Worm (Caenorhabditis elegans) whole organism, young adult: Measurements from ENCODE around the gene rfip-1.

ENCODE experiments used
- B0336.3 ChIP-seq: fragments of 200-800 bp; sonication (Bioruptor generic); IDR thresholded peaks from 2 replicates; pipeline ENCODE4 v1.3.6; 2022; ENCODE audit warnings: missing genetic modification characterization, missing compliant biosample characterization
- C06A6.2 ChIP-seq: fragments of 200-800 bp; sonication (Bioruptor generic); conservative IDR thresholded peaks from 2 replicates; pipeline ENCODE4 v1.3.6; 2022; ENCODE audit warnings: missing genetic modification characterization, missing compliant biosample characterization
- F33H1.4 ChIP-seq: fragments of 200-800 bp; sonication (Bioruptor generic); IDR thresholded peaks from 2 replicates; pipeline ENCODE4 v1.3.6; 2022; ENCODE audit warnings: missing genetic modification reagents, missing genetic modification characterization, missing compliant biosample characterization
- F37B4.10 ChIP-seq: fragments of 200-800 bp; sonication (Bioruptor generic); IDR thresholded peaks from 2 replicates; pipeline ENCODE4 v1.3.6; 2022; ENCODE audit warnings: missing genetic modification characterization, missing compliant biosample characterization
- F57A8.1 ChIP-seq: fragments of 200-800 bp; sonication (Bioruptor generic); optimal IDR thresholded peaks from 2 replicates; lab custom pipeline; 2018; ENCODE audit warnings: mild to moderate bottlenecking, missing genetic modification characterization, moderate library complexity, missing compliant biosample characterization
- K11D2.4 ChIP-seq: fragments of 200-800 bp; sonication (Bioruptor generic); IDR thresholded peaks from 2 replicates; pipeline ENCODE4 v1.3.6; 2022; ENCODE audit warnings: missing genetic modification reagents, missing genetic modification characterization, missing compliant biosample characterization
- Y53G8AR.9 ChIP-seq: fragments of 200-800 bp; sonication (Bioruptor generic); conservative IDR thresholded peaks from 2 replicates; pipeline ENCODE4 v1.3.6; 2022; ENCODE audit warnings: missing genetic modification reagents, missing genetic modification characterization, missing compliant biosample characterization
- ZK185.1 ChIP-seq: sonication (generic microtip); optimal IDR thresholded peaks from 2 replicates; lab custom pipeline; 2016; ENCODE audit warnings: mild to moderate bottlenecking, missing genetic modification characterization, missing compliant biosample characterization; ENCODE audit not compliant: poor library complexity, severe bottlenecking
- ama-1 ChIP-seq, 3 experiments: fragments of 150-350 bp in 1 of 3; sonication (generic microtip) in 2 of 3; optimal IDR thresholded peaks; 2 replicates each; lab custom pipeline; 2014 to 2018; ENCODE audit warnings: missing biosample characterization in 2 of 3, missing genetic modification characterization in 2 of 3, missing genetic modification reagents in 2 of 3
- aptf-2 ChIP-seq: fragments of 200-800 bp; sonication (Bioruptor generic); conservative IDR thresholded peaks from 2 replicates; pipeline ENCODE4 v1.3.6; 2022; ENCODE audit warnings: missing genetic modification reagents, missing genetic modification characterization, missing compliant biosample characterization
- athp-1 ChIP-seq: sonication (generic microtip); optimal IDR thresholded peaks from 2 replicates; lab custom pipeline; 2017; ENCODE audit warnings: mild to moderate bottlenecking, missing genetic modification characterization, missing compliant biosample characterization
- bed-1 ChIP-seq: fragments of 200-800 bp; sonication (Bioruptor generic); IDR thresholded peaks from 2 replicates; pipeline ENCODE4 v1.3.6; 2022; ENCODE audit warnings: missing genetic modification reagents, missing genetic modification characterization, missing compliant biosample characterization
- cebp-2 ChIP-seq: fragments of 200-800 bp; sonication (Bioruptor generic); IDR thresholded peaks from 2 replicates; pipeline ENCODE4 v1.3.6; 2022; ENCODE audit warnings: missing genetic modification characterization, missing compliant biosample characterization
- ceh-27 ChIP-seq: fragments of 200-800 bp; sonication (Bioruptor generic); optimal IDR thresholded peaks from 2 replicates; lab custom pipeline; 2018; ENCODE audit warnings: mild to moderate bottlenecking, missing genetic modification characterization, moderate library complexity, missing compliant biosample characterization
- chd-7 ChIP-seq: sonication (generic microtip); optimal IDR thresholded peaks from 2 replicates; lab custom pipeline; 2016; ENCODE audit warnings: mild to moderate bottlenecking, missing genetic modification characterization, moderate library complexity, missing compliant biosample characterization
- dox-1 ChIP-seq: fragments of 200-800 bp; sonication (Bioruptor generic); IDR thresholded peaks from 2 replicates; pipeline ENCODE4 v1.3.6; 2022; ENCODE audit warnings: missing genetic modification reagents, missing genetic modification characterization, missing compliant biosample characterization
- dpff-1 ChIP-seq: sonication (generic microtip); optimal IDR thresholded peaks from 2 replicates; lab custom pipeline; 2017; ENCODE audit warnings: mild to moderate bottlenecking, missing genetic modification characterization, missing compliant biosample characterization
- ets-4 ChIP-seq: fragments of 200-800 bp; sonication (Bioruptor generic); optimal IDR thresholded peaks from 2 replicates; lab custom pipeline; 2018; ENCODE audit warnings: mild to moderate bottlenecking, missing genetic modification characterization, missing compliant biosample characterization
- hmg-20 ChIP-seq: fragments of 200-800 bp; sonication (Bioruptor generic); IDR thresholded peaks from 2 replicates; pipeline ENCODE4 v1.3.6; 2022; ENCODE audit warnings: missing genetic modification reagents, missing genetic modification characterization, missing compliant biosample characterization
- let-526 ChIP-seq: fragments of 200-800 bp; sonication (Bioruptor generic); IDR thresholded peaks from 2 replicates; pipeline ENCODE4 v1.3.6; 2022; ENCODE audit warnings: missing genetic modification reagents, missing genetic modification characterization, missing compliant biosample characterization
- let-607 ChIP-seq, 2 experiments: fragments of 200-800 bp in 1 of 2; sonication (Bioruptor generic) in 1 of 2; sonication (generic microtip) in 1 of 2; optimal IDR thresholded peaks; 2 replicates each; lab custom pipeline; 2016 to 2018; ENCODE audit warnings: mild to moderate bottlenecking in 2 of 2, missing compliant biosample characterization in 2 of 2, missing genetic modification characterization in 2 of 2, moderate library complexity in 2 of 2, missing genotype in 1 of 2
- lin-40 ChIP-seq: sonication (generic microtip); optimal IDR thresholded peaks from 2 replicates; lab custom pipeline; 2016; ENCODE audit warnings: missing genetic modification characterization, mild to moderate bottlenecking, missing compliant biosample characterization, missing genotype, missing genetic modification reagents
- lin-54 ChIP-seq: fragments of 200-800 bp; sonication (Bioruptor generic); optimal IDR thresholded peaks from 2 replicates; lab custom pipeline; 2018; ENCODE audit warnings: mild to moderate bottlenecking, missing genetic modification characterization, missing compliant biosample characterization
- lir-1 ChIP-seq: fragments of 200-800 bp; sonication (Bioruptor generic); conservative IDR thresholded peaks from 2 replicates; pipeline ENCODE4 v1.3.6; 2022; ENCODE audit warnings: missing genetic modification reagents, missing genetic modification characterization, missing compliant biosample characterization
- madf-6 ChIP-seq: fragments of 200-800 bp; sonication (Bioruptor generic); IDR thresholded peaks from 2 replicates; pipeline ENCODE4 v1.3.6; 2022; ENCODE audit warnings: missing genetic modification reagents, missing genetic modification characterization, missing compliant biosample characterization
- mcd-1 ChIP-seq: fragments of 200-800 bp; sonication (Bioruptor generic); IDR thresholded peaks from 2 replicates; pipeline ENCODE4 v1.3.6; 2022; ENCODE audit warnings: missing genetic modification reagents, missing genetic modification characterization, missing compliant biosample characterization
- mes-4 ChIP-seq: sonication (generic microtip); optimal IDR thresholded peaks from 2 replicates; lab custom pipeline; 2016; ENCODE audit warnings: missing genotype, missing genetic modification characterization, missing compliant biosample characterization
- nhr-80 ChIP-seq: sonication (generic microtip); optimal IDR thresholded peaks from 2 replicates; lab custom pipeline; 2016; ENCODE audit warnings: missing genetic modification characterization, missing compliant biosample characterization
- repo-1 ChIP-seq: sonication (generic microtip); optimal IDR thresholded peaks from 2 replicates; lab custom pipeline; 2017; ENCODE audit warnings: mild to moderate bottlenecking, missing genetic modification characterization, missing compliant biosample characterization
- rpc-1 ChIP-seq, 2 experiments: fragments of 150-350 bp in 1 of 2; sonication (generic microtip) in 1 of 2; optimal IDR thresholded peaks; 2 replicates each; lab custom pipeline; 2014 to 2018; ENCODE audit warnings: missing biosample characterization in 1 of 2, missing genetic modification characterization in 1 of 2, missing genetic modification reagents in 1 of 2, missing genotype in 1 of 2
- snpc-1.1 ChIP-seq: sonication (generic microtip); optimal IDR thresholded peaks from 2 replicates; lab custom pipeline; 2017; ENCODE audit warnings: missing genetic modification characterization, mild to moderate bottlenecking, missing compliant biosample characterization, antibody characterized with exemption, moderate library complexity, missing genotype, missing genetic modification reagents; ENCODE audit not compliant: insufficient read depth
- snpc-1.3 ChIP-seq: sonication (generic microtip); optimal IDR thresholded peaks from 2 replicates; lab custom pipeline; 2017; ENCODE audit warnings: missing genetic modification characterization, mild to moderate bottlenecking, missing compliant biosample characterization, antibody characterized with exemption, moderate library complexity, missing genotype, missing genetic modification reagents; ENCODE audit not compliant: insufficient read depth
- snpc-4 ChIP-seq, 5 experiments: fragments of 150-350 bp in 1 of 5; sonication (generic microtip) in 4 of 5; optimal IDR thresholded peaks; 2 replicates each; lab custom pipeline; 2014 to 2018; ENCODE audit warnings: missing genetic modification characterization in 5 of 5, missing biosample characterization in 3 of 5, antibody characterized with exemption in 2 of 5, mild to moderate bottlenecking in 2 of 5, missing compliant biosample characterization in 2 of 5, missing genotype in 2 of 5, moderate library complexity in 2 of 5, missing genetic modification reagents in 1 of 5
- somi-1 ChIP-seq: fragments of 200-800 bp; sonication (Bioruptor generic); optimal IDR thresholded peaks from 2 replicates; lab custom pipeline; 2018; ENCODE audit warnings: mild to moderate bottlenecking, missing genetic modification characterization, missing compliant biosample characterization
- sptf-2 ChIP-seq: fragments of 200-800 bp; sonication (Bioruptor generic); optimal IDR thresholded peaks from 2 replicates; lab custom pipeline; 2018; ENCODE audit warnings: mild to moderate bottlenecking, missing genetic modification characterization, missing compliant biosample characterization
- tbx-9 ChIP-seq: sonication (generic microtip); optimal IDR thresholded peaks from 2 replicates; lab custom pipeline; 2016; ENCODE audit warnings: borderline replicate concordance, missing genetic modification characterization, inconsistent platforms, missing compliant biosample characterization
- xnd-1 ChIP-seq: sonication (generic microtip); optimal IDR thresholded peaks from 2 replicates; lab custom pipeline; 2016; ENCODE audit warnings: missing genotype, missing genetic modification reagents, missing genetic modification characterization, missing compliant biosample characterization
- zim-3 ChIP-seq: sonication (generic microtip); optimal IDR thresholded peaks from 2 replicates; lab custom pipeline; 2017; ENCODE audit warnings: mild to moderate bottlenecking, missing genetic modification characterization, moderate library complexity, missing compliant biosample characterization
- ztf-18 ChIP-seq: sonication (generic microtip); optimal IDR thresholded peaks from 2 replicates; lab custom pipeline; 2016; ENCODE audit warnings: missing genotype, mild to moderate bottlenecking, missing genetic modification characterization, missing compliant biosample characterization
- ztf-26 ChIP-seq: sonication (generic microtip); optimal IDR thresholded peaks from 2 replicates; lab custom pipeline; 2017; ENCODE audit warnings: missing genetic modification characterization, missing compliant biosample characterization
- ztf-6 ChIP-seq: fragments of 200-800 bp; sonication (Bioruptor generic); IDR thresholded peaks from 2 replicates; pipeline ENCODE4 v1.3.6; 2022; ENCODE audit warnings: missing genetic modification reagents, missing genetic modification characterization, missing compliant biosample characterization

Gene rfip-1

DNA sequence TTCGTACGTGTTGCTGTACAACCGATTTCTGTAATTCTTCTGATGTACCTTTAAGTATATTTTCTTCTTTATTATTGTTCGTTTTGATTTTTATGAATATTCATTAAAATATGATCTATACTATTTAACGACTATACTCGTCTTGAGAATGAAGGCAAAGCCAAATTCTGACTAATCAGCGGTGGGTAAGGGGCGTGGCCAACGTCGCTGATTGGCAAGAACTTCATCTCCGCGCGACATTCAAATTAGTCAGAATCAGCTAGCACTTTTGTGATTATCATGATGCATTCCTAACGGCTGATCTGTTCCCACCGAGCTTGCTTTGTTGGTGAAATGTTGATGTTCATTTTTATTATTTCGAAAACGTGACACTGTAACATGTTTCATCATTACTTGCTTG is 17.4 kb upstream of the rfip-1 start (continued):
- TF ChIP-seq bed-1 (GFP tag; lab: Robert Waterston, UW) (no peak), dox-1 (GFP tag; lab: Robert Waterston, UW) (no peak), lir-1 (no peak), ztf-6 (GFP tag; lab: Robert Waterston, UW) (no peak), B0336.3 (no peak), ztf-18 (no peak), rpc-1 (optimal IDR thresholded peaks at IDR 0.05; lab: Kevin White, UChicago) (no peak), rpc-1 (tag; optimal IDR thresholded peaks at IDR 0.05; lab: Kevin White, UChicago) (no peak), ceh-27 (GFP tag; lab: Kevin White, UChicago) (no peak), Y53G8AR.9 (GFP tag; lab: Robert Waterston, UW) (0 out of 2 replicates have a peak, but pooled peaks have one; percentile 45), athp-1 (tag; lab: Kevin White, UChicago) (no peak), lin-54 (GFP tag; lab: Kevin White, UChicago) (no peak), ztf-26 (tag; lab: Kevin White, UChicago) (no peak), zim-3 (tag; lab: Kevin White, UChicago) (no peak), sptf-2 (GFP tag; lab: Kevin White, UChicago) (no peak), mes-4 (tag; lab: Kevin White, UChicago) (no peak)

DNA sequence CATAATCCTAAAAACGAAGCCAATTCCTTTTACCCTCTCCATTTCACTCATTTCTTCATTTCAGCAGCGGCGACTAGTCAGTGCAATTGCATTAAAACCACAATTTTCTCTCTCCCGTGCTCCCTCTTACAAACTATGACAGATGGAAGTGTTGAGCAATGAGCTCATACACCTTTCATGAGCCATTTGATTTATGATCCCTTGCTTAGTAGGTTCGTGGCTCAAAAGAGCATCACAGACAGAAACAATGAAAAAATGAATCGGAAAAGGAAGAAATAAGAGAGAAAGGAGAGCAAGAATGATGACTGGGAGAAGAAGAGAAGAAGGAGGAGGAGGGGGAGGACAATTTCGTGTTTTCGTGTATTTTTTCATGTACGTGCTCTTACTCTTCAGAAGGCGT is 12.8 kb upstream of the rfip-1 start:
- TF ChIP-seq nhr-80 (tag; lab: Kevin White, UChicago) (peak; percentile 22), rpc-1 (optimal IDR thresholded peaks at IDR 0.05; lab: Kevin White, UChicago) (no peak), rpc-1 (tag; optimal IDR thresholded peaks at IDR 0.05; lab: Kevin White, UChicago) (no peak)

DNA sequence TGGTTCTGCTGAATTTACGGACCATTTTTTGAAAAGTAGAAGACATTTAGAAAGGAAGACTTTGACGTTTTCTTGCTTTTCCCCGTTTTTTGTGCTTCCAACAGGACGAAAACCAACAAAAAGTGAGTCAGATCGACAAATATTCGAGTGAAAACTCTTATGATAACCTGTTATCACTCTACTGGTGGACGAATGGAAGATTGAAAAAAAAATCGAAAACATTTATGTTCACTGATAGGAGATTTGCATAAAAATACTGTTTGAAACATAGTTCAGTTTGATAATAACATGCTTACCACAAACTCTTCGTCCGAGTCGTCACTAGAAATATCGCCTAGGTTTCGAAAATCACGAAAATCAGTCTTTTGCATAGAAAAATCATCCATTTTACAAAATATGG is 11.9 kb upstream of the rfip-1 start:
- TF ChIP-seq ets-4 (GFP tag; lab: Kevin White, UChicago) = no peak
- TF ChIP-seq nhr-80 (tag; lab: Kevin White, UChicago) = peak; percentile 4

DNA sequence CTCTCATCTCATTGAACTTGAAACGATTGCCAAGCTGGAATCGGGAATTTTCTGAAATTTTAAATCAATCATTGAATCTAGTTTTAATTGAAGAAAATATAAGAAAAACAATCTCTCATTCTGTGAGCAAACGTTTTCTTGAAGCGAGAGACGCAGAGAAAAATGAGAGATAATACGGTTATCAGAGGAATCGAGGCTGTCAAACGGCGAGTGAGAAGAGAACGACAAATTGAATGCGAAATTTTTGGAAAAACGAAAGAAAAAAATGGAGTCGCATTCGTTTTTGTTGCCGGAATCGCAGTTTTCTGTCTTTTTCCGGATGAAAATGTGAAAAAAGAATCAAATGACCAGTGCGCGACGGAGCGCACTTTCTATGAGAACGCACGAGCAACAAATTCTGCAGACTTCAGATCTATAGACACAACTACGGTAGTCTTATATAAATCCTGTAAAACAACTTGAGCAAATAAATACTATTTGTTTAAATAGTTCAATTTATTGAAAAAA is 10.7 kb upstream of the rfip-1 start, which contains the start of gene tex-2:
tex-2 (minus strand) TSS at position 51 of the 507 bp plus-strand sequence.
- TF ChIP-seq hmg-20 (GFP tag; lab: Robert Waterston, UW) = no peak
- TF ChIP-seq let-607 (tag; optimal IDR thresholded peaks at IDR 0.05; lab: Kevin White, UChicago) = peak in 1 of 2 experiments; percentile 12
- TF ChIP-seq zim-3 (tag; lab: Kevin White, UChicago) = no peak
- TF ChIP-seq aptf-2 (GFP tag; lab: Robert Waterston, UW) = no peak
- TF ChIP-seq dpff-1 (tag; lab: Kevin White, UChicago) = no peak
- no peak for TF ChIP-seq F33H1.4 (GFP tag; lab: Robert Waterston, UW)
- no peak for TF ChIP-seq ama-1 (optimal IDR thresholded peaks at IDR 0.05; lab: Kevin White, UChicago)
- TF ChIP-seq ama-1 (GFP tag; optimal IDR thresholded peaks at IDR 0.05; lab: Kevin White, UChicago) = no peak
- TF ChIP-seq chd-7 (tag; lab: Kevin White, UChicago) = no peak
- no peak for TF ChIP-seq mes-4 (tag; lab: Kevin White, UChicago)
- TF ChIP-seq C06A6.2 (GFP tag; lab: Robert Waterston, UW) = no peak
- no peak for TF ChIP-seq let-526
- TF ChIP-seq F57A8.1 (GFP tag; lab: Kevin White, UChicago) = no peak
- TF ChIP-seq ZK185.1 (tag; lab: Kevin White, UChicago) = no peak
- no peak for TF ChIP-seq cebp-2 (GFP tag; lab: Robert Waterston, UW)
- TF ChIP-seq snpc-1.1 (tag; lab: Kevin White, UChicago) = no peak
- no peak for TF ChIP-seq F37B4.10 (GFP tag; lab: Robert Waterston, UW)
- peak; percentile 85 for TF ChIP-seq mcd-1 (GFP tag; lab: Robert Waterston, UW)
- no peak for TF ChIP-seq repo-1 (tag; lab: Kevin White, UChicago)
- TF ChIP-seq snpc-4 (GFP tag; optimal IDR thresholded peaks at IDR 0.05; lab: Kevin White, UChicago) = no peak
- TF ChIP-seq snpc-4 (tag; optimal IDR thresholded peaks at IDR 0.05; lab: Kevin White, UChicago) = peak in 1 of 4 experiments; percentile 51
- no peak for TF ChIP-seq xnd-1 (tag; lab: Kevin White, UChicago)
- TF ChIP-seq K11D2.4 (GFP tag; lab: Robert Waterston, UW) = no peak
- TF ChIP-seq somi-1 (GFP tag; lab: Kevin White, UChicago) = no peak
- TF ChIP-seq snpc-1.3 (tag; lab: Kevin White, UChicago) = no peak
- no peak for TF ChIP-seq madf-6 (GFP tag; lab: Robert Waterston, UW)
- no peak for TF ChIP-seq tbx-9 (tag; lab: Kevin White, UChicago)
- TF ChIP-seq lin-40 (tag; lab: Kevin White, UChicago) = no peak
